Fruit fly (Drosophila melanogaster) whole organism, embryonic: ENCODE measurements around the gene Nf-YC.

Experiments used
- Atf3 ChIP-seq: fragments of 200-800 bp; sonication (Bioruptor generic); optimal IDR thresholded peaks from 3 replicates; lab custom pipeline; 2016; ENCODE audit warnings: missing biosample characterization, missing genetic modification characterization
- B-H2 ChIP-seq: fragments of 200-800 bp; sonication (Bioruptor generic); optimal IDR thresholded peaks from 2 replicates; lab custom pipeline; 2018; ENCODE audit warnings: missing biosample characterization, mild to moderate bottlenecking, missing genetic modification characterization
- CG10209 ChIP-seq: fragments of 200-800 bp; sonication (Bioruptor generic); optimal IDR thresholded peaks from 3 replicates; lab custom pipeline; 2017; ENCODE audit warnings: missing biosample characterization, mild to moderate bottlenecking, missing genetic modification characterization, missing genetic modification reagents
- CG10321 ChIP-seq: fragments of 200-800 bp; sonication (Bioruptor generic); IDR thresholded peaks from 2 replicates; pipeline ENCODE4 v1.3.6; 2022; ENCODE audit warnings: missing biosample characterization, missing genetic modification characterization
- CG10565 ChIP-seq: fragments of 200-800 bp; sonication (Bioruptor generic); optimal IDR thresholded peaks from 3 replicates; lab custom pipeline; 2016; ENCODE audit warnings: missing biosample characterization, mild to moderate bottlenecking, missing genetic modification characterization
- CG10979 ChIP-seq: fragments of 200-800 bp; sonication (Bioruptor generic); optimal IDR thresholded peaks from 2 replicates; lab custom pipeline; 2018; ENCODE audit warnings: missing biosample characterization, mild to moderate bottlenecking, missing genetic modification characterization, moderate library complexity
- CG11085 ChIP-seq: fragments of 200-800 bp; sonication (Bioruptor generic); IDR thresholded peaks from 2 replicates; pipeline ENCODE4 v1.3.6; 2022; ENCODE audit warnings: missing biosample characterization, missing genetic modification characterization
- CG11560 ChIP-seq: fragments of 200-800 bp; sonication (Bioruptor generic); IDR thresholded peaks from 3 replicates; pipeline ENCODE4 v1.3.6; 2022; ENCODE audit warnings: missing biosample characterization, missing genetic modification characterization
- CG12236 ChIP-seq: fragments of 200-800 bp; sonication (Bioruptor generic); optimal IDR thresholded peaks from 2 replicates; lab custom pipeline; 2016; ENCODE audit warnings: missing biosample characterization, missing genetic modification characterization
- CG13775 ChIP-seq: fragments of 200-800 bp; sonication (Bioruptor generic); optimal IDR thresholded peaks from 3 replicates; lab custom pipeline; 2017; ENCODE audit warnings: missing biosample characterization, mild to moderate bottlenecking, missing genetic modification characterization
- CG14667 ChIP-seq: fragments of 200-800 bp; sonication (Bioruptor generic); IDR thresholded peaks from 2 replicates; pipeline ENCODE4 v1.3.6; 2022; ENCODE audit warnings: missing biosample characterization, missing genetic modification characterization
- CG15696 ChIP-seq: fragments of 200-800 bp; sonication (Bioruptor generic); optimal IDR thresholded peaks from 2 replicates; lab custom pipeline; 2019; ENCODE audit warnings: missing biosample characterization, mild to moderate bottlenecking, missing genetic modification characterization, moderate library complexity
- CG2199 ChIP-seq: fragments of 200-800 bp; sonication (Bioruptor generic); IDR thresholded peaks from 3 replicates; pipeline ENCODE4 v1.3.6; 2022; ENCODE audit warnings: missing biosample characterization, missing genetic modification characterization
- CG30020 ChIP-seq: fragments of 200-800 bp; optimal IDR thresholded peaks from 2 replicates; lab custom pipeline; 2019; ENCODE audit warnings: missing biosample characterization, mild to moderate bottlenecking, missing genetic modification characterization, moderate library complexity
- CG4820 ChIP-seq: fragments of 200-800 bp; sonication (Bioruptor generic); optimal IDR thresholded peaks from 3 replicates; lab custom pipeline; 2016; ENCODE audit warnings: missing biosample characterization, missing genetic modification characterization
- CG5245 ChIP-seq: fragments of 200-800 bp; sonication (Bioruptor generic); optimal IDR thresholded peaks from 3 replicates; lab custom pipeline; 2016; ENCODE audit warnings: missing biosample characterization, missing genetic modification characterization
- CG6254 ChIP-seq: fragments of 200-800 bp; sonication (Bioruptor generic); optimal IDR thresholded peaks from 3 replicates; lab custom pipeline; 2017; ENCODE audit warnings: mild to moderate bottlenecking, missing biosample characterization, missing genetic modification reagents, missing genetic modification characterization
- CG6813 ChIP-seq: fragments of 200-800 bp; sonication (Bioruptor generic); optimal IDR thresholded peaks from 2 replicates; lab custom pipeline; 2017; ENCODE audit warnings: missing biosample characterization, missing genetic modification characterization, mild to moderate bottlenecking, moderate library complexity, missing genetic modification reagents
- Dip2 ChIP-seq: fragments of 200-800 bp; sonication (Bioruptor generic); IDR thresholded peaks from 2 replicates; pipeline ENCODE4 v1.3.6; 2022; ENCODE audit warnings: missing biosample characterization, missing genetic modification characterization
- Dip3 ChIP-seq: fragments of 200-800 bp; sonication (Bioruptor generic); optimal IDR thresholded peaks from 3 replicates; lab custom pipeline; 2016; ENCODE audit warnings: missing biosample characterization, missing genetic modification characterization
- Dref ChIP-seq: fragments of 200-800 bp; sonication (Bioruptor generic); IDR thresholded peaks from 2 replicates; pipeline ENCODE4 v1.3.6; 2022; ENCODE audit warnings: missing biosample characterization, missing genetic modification characterization
- Fer2 ChIP-seq: fragments of 200-800 bp; sonication (Bioruptor generic); optimal IDR thresholded peaks from 2 replicates; lab custom pipeline; 2018; ENCODE audit warnings: missing biosample characterization, mild to moderate bottlenecking, missing genetic modification characterization, moderate library complexity
- Gug ChIP-seq: fragments of 200-800 bp; sonication (Bioruptor generic); IDR thresholded peaks from 4 replicates; pipeline ENCODE4 v1.3.6; 2022; ENCODE audit warnings: missing biosample characterization, missing genetic modification characterization
- Hsf ChIP-seq: fragments of 200-800 bp; sonication (Bioruptor generic); optimal IDR thresholded peaks from 3 replicates; lab custom pipeline; 2016; ENCODE audit warnings: missing biosample characterization, missing genetic modification characterization
- Lpt ChIP-seq: fragments of >200 bp; optimal IDR thresholded peaks from 2 replicates; lab custom pipeline; 2018; ENCODE audit warnings: missing biosample characterization, missing genetic modification characterization
- MESR4 ChIP-seq: fragments of 200-800 bp; sonication (Bioruptor generic); optimal IDR thresholded peaks from 2 replicates; lab custom pipeline; 2018; ENCODE audit warnings: missing biosample characterization, mild to moderate bottlenecking, missing genetic modification characterization, moderate library complexity
- Myb ChIP-seq: fragments of 200-800 bp; sonication (Bioruptor generic); optimal IDR thresholded peaks from 2 replicates; lab custom pipeline; 2016; ENCODE audit warnings: missing biosample characterization, missing genetic modification characterization
- Nf-YC ChIP-seq: fragments of 200-800 bp; optimal IDR thresholded peaks from 3 replicates; lab custom pipeline; 2019; ENCODE audit warnings: missing biosample characterization, mild to moderate bottlenecking, missing genetic modification characterization, moderate library complexity
- Poxn ChIP-seq: fragments of 200-800 bp; sonication (Bioruptor generic); IDR thresholded peaks from 2 replicates; pipeline ENCODE4 v1.3.6; 2022; ENCODE audit warnings: missing biosample characterization, missing genetic modification characterization
- Sin3A ChIP-seq: fragments of >200 bp; optimal IDR thresholded peaks from 2 replicates; lab custom pipeline; 2018
- caup ChIP-seq: fragments of 200-800 bp; sonication (Bioruptor generic); optimal IDR thresholded peaks from 3 replicates; lab custom pipeline; 2017; ENCODE audit warnings: missing biosample characterization, mild to moderate bottlenecking, missing genetic modification characterization, moderate library complexity; ENCODE audit not compliant: severe bottlenecking
- dan ChIP-seq: fragments of 200-800 bp; sonication (Bioruptor generic); IDR thresholded peaks from 2 replicates; pipeline ENCODE4 v1.3.6; 2022; ENCODE audit warnings: missing biosample characterization, missing genetic modification characterization
- hkb ChIP-seq, 2 experiments: fragments of 200-800 bp in 1 of 2; fragments of >200 bp in 1 of 2; sonication (Bioruptor generic) in 1 of 2; IDR thresholded peaks in 1 of 2; optimal IDR thresholded peaks in 1 of 2; 2 replicates each; pipeline versions ENCODE4 v1.3.6 to Lab custom; 2017 to 2022; ENCODE audit warnings: missing biosample characterization in 1 of 2, missing genetic modification characterization in 1 of 2
- klu ChIP-seq: fragments of 200-800 bp; sonication (Bioruptor generic); IDR thresholded peaks from 2 replicates; pipeline ENCODE4 v1.3.6; 2022; ENCODE audit warnings: missing biosample characterization, missing genetic modification characterization
- knrl ChIP-seq: fragments of 200-800 bp; sonication (Bioruptor generic); IDR thresholded peaks from 3 replicates; pipeline ENCODE4 v1.3.6; 2022; ENCODE audit warnings: missing biosample characterization, missing genetic modification characterization; ENCODE audit not compliant: partially characterized antibody
- lbe ChIP-seq: fragments of 200-800 bp; sonication (Bioruptor generic); optimal IDR thresholded peaks from 2 replicates; lab custom pipeline; 2016; ENCODE audit warnings: missing biosample characterization, mild to moderate bottlenecking, missing genetic modification characterization
- luna ChIP-seq: fragments of 200-800 bp; sonication (Bioruptor generic); optimal IDR thresholded peaks from 2 replicates; lab custom pipeline; 2016; ENCODE audit warnings: missing biosample characterization, missing genetic modification characterization
- nau ChIP-seq: fragments of 200-800 bp; sonication (Bioruptor generic); optimal IDR thresholded peaks from 3 replicates; lab custom pipeline; 2017; ENCODE audit warnings: missing biosample characterization, mild to moderate bottlenecking, missing genetic modification characterization, missing genetic modification reagents
- nerfin-2 ChIP-seq: fragments of 200-800 bp; sonication (Bioruptor generic); IDR thresholded peaks from 2 replicates; pipeline ENCODE4 v1.3.6; 2022; ENCODE audit warnings: missing biosample characterization, missing genetic modification characterization; ENCODE audit not compliant: partially characterized antibody
- pan ChIP-seq, 4 experiments: fragments of >200 bp in 3 of 4; fragments of 200-800 bp in 1 of 4; sonication (Bioruptor generic) in 1 of 4; optimal IDR thresholded peaks in 3 of 4; IDR thresholded peaks in 1 of 4; 2 replicates each; pipeline versions ENCODE4 v1.3.6 to Lab custom; 2017 to 2022; ENCODE audit warnings: missing biosample characterization in 2 of 4, missing genetic modification characterization in 2 of 4, mixed read lengths in 1 of 4
- pfk ChIP-seq: fragments of 200-800 bp; sonication (Bioruptor generic); optimal IDR thresholded peaks from 2 replicates; lab custom pipeline; 2018; ENCODE audit warnings: missing biosample characterization, mild to moderate bottlenecking, missing genetic modification characterization, moderate library complexity
- pnt ChIP-seq: fragments of 200-800 bp; sonication (Bioruptor generic); optimal IDR thresholded peaks from 3 replicates; lab custom pipeline; 2016; ENCODE audit warnings: missing biosample characterization, missing genetic modification characterization
- psq ChIP-seq: fragments of 200-800 bp; sonication (Bioruptor generic); optimal IDR thresholded peaks from 2 replicates; lab custom pipeline; 2017; ENCODE audit warnings: missing biosample characterization, missing genetic modification characterization
- sc ChIP-seq, 3 experiments: fragments of >200 bp in 2 of 3; fragments of 200-800 bp in 1 of 3; sonication (Bioruptor generic) in 1 of 3; optimal IDR thresholded peaks; 2 replicates in 2 of 3; 3 replicates in 1 of 3; lab custom pipeline; 2017; ENCODE audit warnings: mild to moderate bottlenecking in 1 of 3, missing biosample characterization in 1 of 3, missing genetic modification characterization in 1 of 3, missing genetic modification reagents in 1 of 3
- sob ChIP-seq: fragments of 200-800 bp; sonication (Bioruptor generic); IDR thresholded peaks from 2 replicates; pipeline ENCODE4 v1.3.6; 2022; ENCODE audit warnings: missing biosample characterization, missing genetic modification characterization
- trh ChIP-seq: fragments of 200-800 bp; sonication (Bioruptor generic); optimal IDR thresholded peaks from 2 replicates; lab custom pipeline; 2016; ENCODE audit warnings: missing biosample characterization, missing genetic modification characterization
- ttk ChIP-seq: fragments of 200-800 bp; sonication (Bioruptor generic); IDR thresholded peaks from 2 replicates; pipeline ENCODE4 v2.1.2; 2022; ENCODE audit warnings: missing biosample characterization, missing genetic modification characterization
- wek ChIP-seq: fragments of 200-800 bp; sonication (Bioruptor generic); optimal IDR thresholded peaks from 3 replicates; lab custom pipeline; 2018; ENCODE audit warnings: missing biosample characterization, mild to moderate bottlenecking, missing genetic modification characterization, moderate library complexity
- z ChIP-seq: fragments of 200-800 bp; sonication (Bioruptor generic); IDR thresholded peaks from 3 replicates; pipeline ENCODE4 v1.3.6; 2022; ENCODE audit warnings: missing biosample characterization, missing genetic modification characterization

The Nf-YC gene

DNA sequence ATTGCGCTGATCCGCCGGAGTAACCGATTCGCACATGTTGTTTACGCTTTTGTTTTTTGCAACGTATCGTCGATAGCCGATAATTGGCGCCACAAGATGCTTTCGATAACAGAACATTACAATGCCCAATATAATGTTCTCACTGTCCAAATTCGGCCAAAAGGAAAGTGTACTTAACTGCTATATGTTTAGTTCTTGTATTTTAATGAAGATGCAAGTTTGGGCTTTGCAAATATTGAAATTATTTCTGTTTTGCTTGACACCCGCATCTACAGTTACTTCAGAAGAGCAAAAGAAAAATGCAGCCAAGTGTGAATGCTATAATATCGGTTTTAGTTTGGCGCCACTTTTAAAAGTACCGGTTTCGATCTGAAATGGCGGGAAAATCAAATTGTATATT lies 31.9 kb upstream of the Nf-YC start (continued):
- TF ChIP-seq B-H2 (peak; percentile 94), CG14667 (GFP tag; lab: Robert Waterston, UW) (peak; percentile 78), lbe (GFP tag; lab: Kevin White, UChicago) (peak; percentile 79), z (GFP tag; lab: Robert Waterston, UW) (no peak), Sin3A (peak; percentile 43), ttk (GFP tag; lab: Robert Waterston, UW) (peak; percentile 80), CG30020 (peak; percentile 85), CG11560 (peak; percentile 64), CG15696 (peak; percentile 88), knrl (GFP tag; lab: Robert Waterston, UW) (no peak), CG13775 (GFP tag; lab: Kevin White, UChicago) (peak; percentile 86), nau (GFP tag; lab: Kevin White, UChicago) (peak; percentile 76), Dref (GFP tag; lab: Robert Waterston, UW) (peak; percentile 70), Fer2 (tag; lab: Kevin White, UChicago) (peak; percentile 86), Myb (GFP tag; lab: Kevin White, UChicago) (peak; percentile 84), Nf-YC (peak; percentile 86), MESR4 (GFP tag; lab: Kevin White, UChicago) (peak; percentile 30), CG10209 (GFP tag; lab: Kevin White, UChicago) (peak; percentile 92), CG5245 (peak; percentile 89), Hsf (GFP tag; lab: Kevin White, UChicago) (peak; percentile 89), CG4820 (peak; percentile 89), CG6254 (GFP tag; lab: Kevin White, UChicago) (peak; percentile 59), CG12236 (GFP tag; lab: Kevin White, UChicago) (peak; percentile 76), klu (GFP tag; lab: Robert Waterston, UW) (peak; percentile 71), Atf3 (GFP tag; lab: Kevin White, UChicago) (peak; percentile 86), luna (GFP tag; lab: Kevin White, UChicago) (peak; percentile 87), CG10565 (peak; percentile 82), wek (GFP tag; lab: Kevin White, UChicago) (peak; percentile 72), CG10979 (tag; lab: Kevin White, UChicago) (peak; percentile 86), hkb (optimal IDR thresholded peaks at IDR 0.05; lab: Kevin White, UChicago) (no peak), hkb (GFP tag; IDR thresholded peaks at IDR 0.05; lab: Robert Waterston, UW) (peak; percentile 77), pan (optimal IDR thresholded peaks at IDR 0.05; lab: Kevin White, UChicago) (no peak), pan (GFP tag; optimal IDR thresholded peaks at IDR 0.05 in 1 of 2, IDR thresholded peaks at IDR 0.05 in 1 of 2) (peak in 1 of 2 experiments; percentile 91), Gug (GFP tag; lab: Robert Waterston, UW) (peak; percentile 79), sc (optimal IDR thresholded peaks at IDR 0.05; lab: Kevin White, UChicago) (no peak), sc (GFP tag; optimal IDR thresholded peaks at IDR 0.05; lab: Kevin White, UChicago) (peak; percentile 71), CG11085 (GFP tag; lab: Robert Waterston, UW) (peak; percentile 74), Lpt (GFP tag; lab: Kevin White, UChicago) (no peak), Poxn (peak; percentile 43; the same call in 1 of the 2 replicates), Dip3 (GFP tag; lab: Kevin White, UChicago) (peak; percentile 93), pnt (peak; percentile 91), pfk (GFP tag; lab: Kevin White, UChicago) (peak; percentile 41), dan (GFP tag; lab: Robert Waterston, UW) (no peak), CG6813 (peak; percentile 77), CG2199 (GFP tag; lab: Robert Waterston, UW) (no peak), trh (GFP tag; lab: Kevin White, UChicago) (peak; percentile 78), nerfin-2 (GFP tag; lab: Robert Waterston, UW) (no peak), psq (peak; percentile 61), CG10321 (GFP tag; lab: Robert Waterston, UW) (peak; percentile 53; the same call in 1 of the 2 replicates), Dip2 (peak; percentile 16; the same call in 1 of the 2 replicates), caup (GFP tag; lab: Kevin White, UChicago) (peak; percentile 90), sob (GFP tag; lab: Robert Waterston, UW) (peak; percentile 88)
